Fruit fly (Drosophila melanogaster) whole organism, wandering third instar larva: ENCODE measurements around the gene Arpc2.
A peak's percentile ranks its signal among the peaks of the same experiment; 100 is the strongest.

Experiments used
- Abd-B ChIP-seq: fragments of >200 bp; optimal IDR thresholded peaks from 2 replicates; lab custom pipeline; 2017; ENCODE audit warnings: missing biosample characterization, missing genetic modification characterization
- CG32264 ChIP-seq: fragments of 200-800 bp; sonication (Bioruptor generic); optimal IDR thresholded peaks from 2 replicates; lab custom pipeline; 2016; ENCODE audit warnings: missing biosample characterization, missing genetic modification characterization
- CG9705 ChIP-seq: fragments of 200-800 bp; sonication (Bioruptor generic); optimal IDR thresholded peaks from 2 replicates; lab custom pipeline; 2018; ENCODE audit warnings: missing biosample characterization, mild to moderate bottlenecking, missing genetic modification characterization
- CrebA ChIP-seq: fragments of 200-800 bp; sonication (Bioruptor generic); optimal IDR thresholded peaks from 2 replicates; lab custom pipeline; 2016; ENCODE audit warnings: missing biosample characterization, mild to moderate bottlenecking, missing genetic modification characterization, borderline replicate concordance
- Dif ChIP-seq: fragments of 200-275, 200-300 bp; sonication (Bioruptor generic); optimal IDR thresholded peaks from 2 replicates; lab custom pipeline; 2018; ENCODE audit warnings: missing biosample characterization, missing genetic modification characterization; ENCODE audit not compliant: partially characterized antibody
- GATAd ChIP-seq: sonication (Bioruptor generic); optimal IDR thresholded peaks from 2 replicates; lab custom pipeline; 2016; ENCODE audit warnings: missing biosample characterization, missing genetic modification characterization
- HLH106 ChIP-seq: fragments of 200-800 bp; optimal IDR thresholded peaks from 3 replicates; lab custom pipeline; 2019; ENCODE audit warnings: missing biosample characterization, mild to moderate bottlenecking, missing genetic modification characterization, moderate library complexity
- Hnf4 ChIP-seq: fragments of 200-800 bp; sonication (Bioruptor generic); optimal IDR thresholded peaks from 2 replicates; lab custom pipeline; 2016; ENCODE audit warnings: missing biosample characterization, mild to moderate bottlenecking, missing genetic modification characterization
- Hr83 ChIP-seq: fragments of 200-300 bp; sonication (Bioruptor generic); optimal IDR thresholded peaks from 2 replicates; lab custom pipeline; 2016; ENCODE audit warnings: missing biosample characterization, mild to moderate bottlenecking, missing genetic modification characterization, moderate library complexity; ENCODE audit not compliant: poor library complexity, severe bottlenecking
- Mio ChIP-seq: sonication (Bioruptor generic); optimal IDR thresholded peaks from 2 replicates; lab custom pipeline; 2016; ENCODE audit warnings: missing biosample characterization, missing genetic modification characterization
- Myc ChIP-seq: fragments of >200 bp; optimal IDR thresholded peaks from 2 replicates; lab custom pipeline; 2017
- N ChIP-seq: fragments of >200 bp; optimal IDR thresholded peaks from 2 replicates; lab custom pipeline; 2018; ENCODE audit warnings: missing biosample characterization, missing external identifiers, missing genetic modification characterization
- OdsH ChIP-seq: fragments of 200-800 bp; sonication (Bioruptor generic); optimal IDR thresholded peaks from 2 replicates; lab custom pipeline; 2016; ENCODE audit warnings: missing biosample characterization, mild to moderate bottlenecking, missing genetic modification characterization
- Rel ChIP-seq, 2 experiments: fragments of 200-800 bp; sonication (Bioruptor generic) in 1 of 2; optimal IDR thresholded peaks; 2 replicates in 1 of 2; 3 replicates in 1 of 2; lab custom pipeline; 2016 to 2019; ENCODE audit warnings: mild to moderate bottlenecking in 2 of 2, missing biosample characterization in 2 of 2, missing genetic modification characterization in 2 of 2, moderate library complexity in 1 of 2
- Sp1 ChIP-seq: fragments of 200-800 bp; sonication (Bioruptor generic); optimal IDR thresholded peaks from 3 replicates; lab custom pipeline; 2019; ENCODE audit warnings: missing biosample characterization, mild to moderate bottlenecking, missing genetic modification characterization, moderate library complexity
- Vsx2 ChIP-seq: fragments of 200-300, 225-300 bp; sonication (Bioruptor generic); optimal IDR thresholded peaks from 2 replicates; lab custom pipeline; 2018; ENCODE audit warnings: missing biosample characterization, missing genetic modification characterization; ENCODE audit not compliant: partially characterized antibody
- br ChIP-seq: fragments of 200-800 bp; sonication (Bioruptor generic); optimal IDR thresholded peaks from 2 replicates; lab custom pipeline; 2016; ENCODE audit warnings: missing biosample characterization, missing genetic modification characterization
- brk ChIP-seq: fragments of 200-800 bp; sonication (Bioruptor generic); optimal IDR thresholded peaks from 2 replicates; lab custom pipeline; 2016; ENCODE audit warnings: missing biosample characterization, mild to moderate bottlenecking, missing genetic modification characterization
- dl ChIP-seq, 2 experiments: fragments of 175-275, 200-275 bp in 1 of 2; fragments of 200-275 bp in 1 of 2; sonication (Bioruptor generic); optimal IDR thresholded peaks; lab custom pipeline; 2018; ENCODE audit warnings: mild to moderate bottlenecking in 2 of 2, missing biosample characterization in 2 of 2, missing genetic modification characterization in 2 of 2, moderate library complexity in 2 of 2; ENCODE audit not compliant: partially characterized antibody in 2 of 2, insufficient read depth in 1 of 2
- dmrt93B ChIP-seq: fragments of 200-800 bp; sonication (Bioruptor generic); optimal IDR thresholded peaks from 2 replicates; lab custom pipeline; 2018; ENCODE audit warnings: missing biosample characterization, mild to moderate bottlenecking, missing genetic modification characterization
- dsf ChIP-seq: sonication (Bioruptor generic); optimal IDR thresholded peaks from 2 replicates; lab custom pipeline; 2016; ENCODE audit warnings: missing biosample characterization, missing genetic modification characterization, borderline replicate concordance
- ey ChIP-seq: fragments of 200-800 bp; sonication (Bioruptor generic); optimal IDR thresholded peaks from 2 replicates; lab custom pipeline; 2016; ENCODE audit warnings: missing biosample characterization, missing genetic modification characterization
- fru ChIP-seq: fragments of 200-800 bp; sonication (Bioruptor generic); optimal IDR thresholded peaks from 3 replicates; lab custom pipeline; 2016; ENCODE audit warnings: missing biosample characterization, mild to moderate bottlenecking, missing genetic modification characterization
- h ChIP-seq: fragments of 200-800 bp; sonication (Bioruptor generic); optimal IDR thresholded peaks from 3 replicates; lab custom pipeline; 2016; ENCODE audit warnings: missing biosample characterization, mild to moderate bottlenecking, missing genetic modification characterization
- pan ChIP-seq: fragments of >200 bp; optimal IDR thresholded peaks from 2 replicates; lab custom pipeline; 2017
- psq ChIP-seq: fragments of 200-800 bp; sonication (Bioruptor generic); optimal IDR thresholded peaks from 3 replicates; lab custom pipeline; 2017; ENCODE audit warnings: missing biosample characterization, mild to moderate bottlenecking, missing genetic modification characterization, moderate library complexity
- rgr ChIP-seq: fragments of 200-800 bp; sonication (Bioruptor generic); optimal IDR thresholded peaks from 3 replicates; lab custom pipeline; 2016; ENCODE audit warnings: missing biosample characterization, mild to moderate bottlenecking, missing genetic modification characterization
- sage ChIP-seq: fragments of 200-800 bp; sonication (Bioruptor generic); optimal IDR thresholded peaks from 2 replicates; lab custom pipeline; 2016; ENCODE audit warnings: missing biosample characterization, mild to moderate bottlenecking, missing genetic modification characterization
- sv ChIP-seq: fragments of 200-800 bp; sonication (Bioruptor generic); optimal IDR thresholded peaks from 3 replicates; lab custom pipeline; 2016; ENCODE audit warnings: missing biosample characterization, missing genetic modification characterization
- tai ChIP-seq: sonication (Bioruptor generic); optimal IDR thresholded peaks from 2 replicates; lab custom pipeline; 2016; ENCODE audit warnings: missing biosample characterization, missing genetic modification characterization
- usp ChIP-seq: fragments of >200 bp; optimal IDR thresholded peaks from 2 replicates; lab custom pipeline; 2017; ENCODE audit warnings: missing biosample characterization, missing genetic modification characterization
- woc ChIP-seq: sonication (Bioruptor generic); optimal IDR thresholded peaks from 2 replicates; lab custom pipeline; 2016; ENCODE audit warnings: missing biosample characterization, mild to moderate bottlenecking, missing genetic modification characterization

The Arpc2 gene

dm6 chr2L:20397032-20397431 is 19.8 kb upstream of the Arpc2 start:
- TF ChIP-seq usp (no peak), Rel (GFP tag; optimal IDR thresholded peaks at IDR 0.05; lab: Kevin White, UChicago) (no peak), Rel (tag; optimal IDR thresholded peaks at IDR 0.05; lab: Kevin White, UChicago) (no peak), N (GFP tag; lab: Kevin White, UChicago) (no peak), Dif (GFP tag; lab: Kevin White, UChicago) (no peak), Hr83 (GFP tag; lab: Kevin White, UChicago) (no peak), Abd-B (GFP tag; lab: Kevin White, UChicago) (no peak), CG32264 (GFP tag; lab: Kevin White, UChicago) (no peak), Sp1 (GFP tag; lab: Kevin White, UChicago) (no peak), woc (GFP tag; lab: Kevin White, UChicago) (no peak), dmrt93B (no peak)

DNA sequence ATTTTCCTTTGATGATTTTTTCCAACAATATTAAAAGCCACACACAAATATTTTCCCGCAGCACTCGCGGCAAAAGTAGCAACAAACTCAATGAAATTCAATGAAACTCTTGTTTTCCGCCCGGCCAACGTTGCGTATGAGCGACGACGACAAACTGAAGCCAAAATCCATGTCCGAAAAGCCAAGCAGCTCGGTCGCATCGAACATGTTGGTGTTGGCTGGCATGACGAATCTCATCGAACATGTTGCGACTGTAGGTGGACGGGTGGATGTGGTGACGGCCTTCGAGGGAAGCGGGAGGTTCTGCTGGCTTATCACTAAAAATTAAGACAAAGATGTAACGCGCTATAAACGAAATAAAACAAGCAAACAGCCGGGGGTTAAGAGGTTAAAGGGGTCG is 17.6 kb upstream of the Arpc2 start:
- TF ChIP-seq Hr83 (GFP tag; lab: Kevin White, UChicago) (no peak), Dif (GFP tag; lab: Kevin White, UChicago) (no peak), h (GFP tag; lab: Kevin White, UChicago) (no peak), CG32264 (GFP tag; lab: Kevin White, UChicago) (no peak), br (GFP tag; lab: Kevin White, UChicago) (no peak), usp (no peak), Vsx2 (GFP tag; lab: Kevin White, UChicago) (no peak), woc (GFP tag; lab: Kevin White, UChicago) (no peak), pan (lab: Kevin White, UChicago) (no peak), rgr (GFP tag; lab: Kevin White, UChicago) (no peak), GATAd (no peak), fru (GFP tag; lab: Kevin White, UChicago) (no peak), CrebA (GFP tag; lab: Kevin White, UChicago) (no peak), HLH106 (tag; lab: Kevin White, UChicago) (no peak), N (GFP tag; lab: Kevin White, UChicago) (no peak), Myc (lab: Kevin White, UChicago) (no peak)
- TF ChIP-seq, all 38 proteins: peak for 0

dm6 chr2L:20400875-20401274 is 16.0 kb upstream of the Arpc2 start:
- TF ChIP-seq Vsx2 (GFP tag; lab: Kevin White, UChicago) (no peak), fru (GFP tag; lab: Kevin White, UChicago) (peak; percentile 7)

DNA sequence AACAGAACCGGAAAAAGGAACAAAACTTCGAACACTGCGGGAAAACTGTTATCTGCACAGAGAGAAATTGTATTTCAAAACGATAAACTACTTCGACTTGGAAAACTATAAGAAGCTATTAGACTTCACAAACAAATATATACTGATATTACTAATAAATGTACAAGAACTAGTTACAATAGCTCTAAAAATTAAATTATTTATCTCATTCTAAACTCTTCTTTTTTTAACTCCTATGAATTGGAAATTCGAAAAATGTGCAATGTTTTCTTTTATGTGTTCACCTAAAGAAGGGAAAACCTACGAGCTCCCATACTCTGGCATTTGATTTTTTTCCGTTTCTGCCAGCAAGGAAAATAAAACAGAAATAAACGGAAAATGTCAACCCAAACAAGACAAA is 15.4 kb upstream of the Arpc2 start:
- TF ChIP-seq OdsH (GFP tag; lab: Kevin White, UChicago) = no peak
- TF ChIP-seq tai (GFP tag; lab: Kevin White, UChicago) = no peak
- no peak for TF ChIP-seq sv (GFP tag; lab: Kevin White, UChicago)
- TF ChIP-seq ey (GFP tag; lab: Kevin White, UChicago) = no peak
- TF ChIP-seq sage (GFP tag; lab: Kevin White, UChicago) = no peak
- no peak for TF ChIP-seq dl (GFP tag; optimal IDR thresholded peaks at IDR 0.05; lab: Kevin White, UChicago; ENCODE audit: insufficient read depth in 1 of 2, partially characterized antibody in 2 of 2)
- no peak for TF ChIP-seq fru (GFP tag; lab: Kevin White, UChicago)
- no peak for TF ChIP-seq pan (lab: Kevin White, UChicago)
- TF ChIP-seq Vsx2 (GFP tag; lab: Kevin White, UChicago) = no peak
- no peak for TF ChIP-seq psq (GFP tag; lab: Kevin White, UChicago)
- no peak for TF ChIP-seq Dif (GFP tag; lab: Kevin White, UChicago)
- TF ChIP-seq N (GFP tag; lab: Kevin White, UChicago) = no peak
- TF ChIP-seq CG9705 (GFP tag; lab: Kevin White, UChicago) = no peak
- TF ChIP-seq dsf (GFP tag; lab: Kevin White, UChicago) = no peak
- no peak for TF ChIP-seq Mio (GFP tag; lab: Kevin White, UChicago)
- TF ChIP-seq br (GFP tag; lab: Kevin White, UChicago) = no peak
- TF ChIP-seq brk (GFP tag; lab: Kevin White, UChicago) = no peak
- no peak for TF ChIP-seq Hnf4 (GFP tag; lab: Kevin White, UChicago)
- TF ChIP-seq, all 38 proteins: peak for 0
